Worm (Caenorhabditis elegans) whole organism, young adult: ENCODE data around the gene C27H6.9.
A peak's percentile ranks its signal among the peaks of the same experiment; 100 is the strongest.

Experiments
- F39B2.1 ChIP-seq: fragments of 200-800 bp; sonication (Bioruptor generic); IDR thresholded peaks from 2 replicates; pipeline ENCODE4 v1.3.6; 2022; ENCODE audit warnings: missing genetic modification reagents, missing genetic modification characterization, missing compliant biosample characterization
- F49E8.2 ChIP-seq: sonication (generic microtip); optimal IDR thresholded peaks from 3 replicates; lab custom pipeline; 2017; ENCODE audit warnings: missing genetic modification characterization, mild to moderate bottlenecking, missing compliant biosample characterization, antibody characterized with exemption, moderate library complexity; ENCODE audit not compliant: insufficient read depth
- ama-1 ChIP-seq, 3 experiments: fragments of 150-350 bp in 1 of 3; sonication (generic microtip) in 2 of 3; optimal IDR thresholded peaks; 2 replicates each; lab custom pipeline; 2014 to 2018; ENCODE audit warnings: missing biosample characterization in 2 of 3, missing genetic modification characterization in 2 of 3, missing genetic modification reagents in 2 of 3
- dox-1 ChIP-seq: fragments of 200-800 bp; sonication (Bioruptor generic); IDR thresholded peaks from 2 replicates; pipeline ENCODE4 v1.3.6; 2022; ENCODE audit warnings: missing genetic modification reagents, missing genetic modification characterization, missing compliant biosample characterization
- dpl-1 ChIP-seq: fragments of 150-350 bp; optimal IDR thresholded peaks from 2 replicates; lab custom pipeline; 2014; ENCODE audit warnings: missing biosample characterization, missing genetic modification reagents, missing genetic modification characterization
- lir-1 ChIP-seq: fragments of 200-800 bp; sonication (Bioruptor generic); conservative IDR thresholded peaks from 2 replicates; pipeline ENCODE4 v1.3.6; 2022; ENCODE audit warnings: missing genetic modification reagents, missing genetic modification characterization, missing compliant biosample characterization
- nhr-120 ChIP-seq: fragments of 200-800 bp; sonication (Bioruptor generic); IDR thresholded peaks from 2 replicates; pipeline ENCODE4 v1.3.6; 2022; ENCODE audit warnings: missing genetic modification characterization, missing compliant biosample characterization
- pha-4 ChIP-seq: fragments of 150-350 bp; sonication (generic microtip); optimal IDR thresholded peaks from 2 replicates; lab custom pipeline; 2014; ENCODE audit warnings: missing biosample characterization, missing genetic modification reagents, missing genetic modification characterization
- snpc-1.1 ChIP-seq: sonication (generic microtip); optimal IDR thresholded peaks from 2 replicates; lab custom pipeline; 2017; ENCODE audit warnings: missing genetic modification characterization, mild to moderate bottlenecking, missing compliant biosample characterization, antibody characterized with exemption, moderate library complexity, missing genotype, missing genetic modification reagents; ENCODE audit not compliant: insufficient read depth
- snpc-1.3 ChIP-seq: sonication (generic microtip); optimal IDR thresholded peaks from 2 replicates; lab custom pipeline; 2017; ENCODE audit warnings: missing genetic modification characterization, mild to moderate bottlenecking, missing compliant biosample characterization, antibody characterized with exemption, moderate library complexity, missing genotype, missing genetic modification reagents; ENCODE audit not compliant: insufficient read depth
- snpc-4 ChIP-seq, 5 experiments: fragments of 150-350 bp in 1 of 5; sonication (generic microtip) in 4 of 5; optimal IDR thresholded peaks; 2 replicates each; lab custom pipeline; 2014 to 2018; ENCODE audit warnings: missing genetic modification characterization in 5 of 5, missing biosample characterization in 3 of 5, antibody characterized with exemption in 2 of 5, mild to moderate bottlenecking in 2 of 5, missing compliant biosample characterization in 2 of 5, missing genotype in 2 of 5, moderate library complexity in 2 of 5, missing genetic modification reagents in 1 of 5
- tbp1 ChIP-seq: fragments of 200-800 bp; sonication (Bioruptor generic); optimal IDR thresholded peaks from 2 replicates; lab custom pipeline; 2018; ENCODE audit warnings: mild to moderate bottlenecking, missing genetic modification characterization, missing compliant biosample characterization
- tlf-1 ChIP-seq: fragments of 200-800 bp; sonication (Bioruptor generic); optimal IDR thresholded peaks from 2 replicates; lab custom pipeline; 2018; ENCODE audit warnings: mild to moderate bottlenecking, missing genetic modification characterization, missing compliant biosample characterization

ce11 chrV:9978425-9978824 is 4.2 kb upstream of the C27H6.9 start:
- TF ChIP-seq dpl-1 (GFP tag; lab: Kevin White, UChicago): no peak
- peak; percentile 63 for TF ChIP-seq F49E8.2 (tag; lab: Kevin White, UChicago)
- TF ChIP-seq nhr-120: no peak
- TF ChIP-seq tlf-1: no peak
- TF ChIP-seq pha-4 (tag; lab: Kevin White, UChicago): no peak
- TF ChIP-seq F39B2.1 (GFP tag; lab: Robert Waterston, UW): no peak
- TF ChIP-seq snpc-1.1: no peak
- no peak for TF ChIP-seq snpc-4 (GFP tag; optimal IDR thresholded peaks at IDR 0.05; lab: Kevin White, UChicago)
- TF ChIP-seq snpc-4 (tag; optimal IDR thresholded peaks at IDR 0.05; lab: Kevin White, UChicago): peak in 2 of 4 experiments; percentile 24 to 26
- no peak for TF ChIP-seq lir-1 (GFP tag; lab: Robert Waterston, UW)
- peak; percentile 20 for TF ChIP-seq tbp1 (GFP tag; lab: Kevin White, UChicago)
- no peak for TF ChIP-seq dox-1 (GFP tag; lab: Robert Waterston, UW)
- TF ChIP-seq ama-1 (optimal IDR thresholded peaks at IDR 0.05; lab: Kevin White, UChicago): no peak
- no peak for TF ChIP-seq ama-1 (GFP tag; optimal IDR thresholded peaks at IDR 0.05; lab: Kevin White, UChicago)
- no peak for TF ChIP-seq snpc-1.3 (tag; lab: Kevin White, UChicago)
